Worm (Caenorhabditis elegans): ENCODE results near the gene gst-3.

gst-3 gene

DNA sequence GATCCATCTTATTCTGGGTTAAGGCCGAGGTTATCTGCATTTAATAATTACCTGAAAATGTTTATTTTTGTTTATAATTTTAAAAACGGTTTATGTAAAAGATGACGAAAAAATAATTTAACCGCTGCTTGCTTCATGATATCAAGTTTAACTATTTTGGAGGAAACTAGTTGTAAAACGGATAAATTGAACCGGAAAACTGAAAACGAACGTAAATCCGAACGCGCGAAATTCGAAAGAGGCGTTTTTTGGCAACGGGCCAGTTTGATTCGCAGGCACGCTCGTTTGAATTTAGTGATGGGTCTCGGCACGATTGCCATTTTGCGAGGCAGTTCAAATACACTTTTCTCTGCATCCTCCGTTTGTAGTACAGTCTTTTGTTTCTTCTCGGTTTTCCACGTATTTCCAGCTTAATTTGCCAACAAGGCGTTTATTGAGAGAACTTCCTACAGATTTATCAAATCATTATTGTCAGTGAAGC is 11.1 kb downstream of the gst-3 start, which contains the start of the genes gtbp-1 and K08F4.3 (continued):
- TF ChIP-seq zag-1 (tag; optimal IDR thresholded peaks at IDR 0.05) (no peak), grh-1 (GFP tag; IDR thresholded peaks at IDR 0.05) (peak; percentile 38; the same call in 1 of the 2 replicates)

DNA sequence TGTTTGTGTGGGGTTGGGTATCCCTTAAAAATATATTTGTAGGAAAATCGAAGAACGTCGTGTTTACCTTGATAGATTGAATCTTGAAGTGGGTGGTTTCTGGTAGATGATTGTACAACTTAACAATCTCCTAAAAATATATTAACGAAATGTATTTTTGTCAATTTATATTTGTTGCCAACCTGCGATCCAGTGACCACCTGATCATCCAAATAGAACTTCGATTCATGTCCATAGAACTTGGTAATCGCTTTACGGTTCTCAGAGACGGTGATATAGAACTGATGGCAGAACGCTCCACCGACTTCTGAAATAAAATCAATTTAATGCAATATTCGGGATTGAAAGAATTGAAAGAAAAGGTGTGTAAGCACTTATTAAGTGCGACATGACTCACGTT is 11.6 kb downstream of the gst-3 start:
- no peak for TF ChIP-seq xbp-1 (tag; optimal IDR thresholded peaks at IDR 0.05)
- no peak for TF ChIP-seq ceh-63 (GFP tag; optimal IDR thresholded peaks at IDR 0.05)
- no peak for TF ChIP-seq fkh-8 (tag; optimal IDR thresholded peaks at IDR 0.05)

DNA sequence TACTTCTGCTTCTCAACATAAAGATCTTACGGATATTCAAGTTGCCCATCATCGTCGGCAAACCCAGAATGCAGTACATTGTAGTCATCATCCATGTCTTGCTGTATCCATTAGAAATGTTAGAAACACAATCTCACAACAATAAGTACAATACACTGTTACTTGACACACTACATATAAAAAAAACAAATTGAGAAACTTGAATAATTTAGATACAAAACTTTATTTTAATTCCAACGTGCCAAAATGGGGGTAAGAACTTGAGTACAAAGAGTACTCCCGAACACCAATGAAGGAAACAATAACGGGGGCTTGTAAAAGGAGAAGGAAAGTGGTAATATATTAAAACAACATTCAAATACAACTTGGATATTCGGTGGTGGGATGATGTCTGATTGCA is 13.5 kb downstream of the gst-3 start, which contains the start of gene ctf-18:
ctf-18 (minus strand) TSS at position 101 of the 400 bp plus-strand sequence.
- TF ChIP-seq irx-1 (tag; optimal IDR thresholded peaks at IDR 0.05) (no peak), mef-2 (tag; optimal IDR thresholded peaks at IDR 0.05) (no peak), efl-1 (optimal IDR thresholded peaks at IDR 0.05) (no peak), efl-1 (GFP tag; optimal IDR thresholded peaks at IDR 0.05 in 1 of 2) (no peak), efl-3 (GFP tag; optimal IDR thresholded peaks at IDR 0.05) (no peak), hlh-17 (GFP tag; optimal IDR thresholded peaks at IDR 0.05; ENCODE audit: borderline replicate concordance) (no peak)

DNA sequence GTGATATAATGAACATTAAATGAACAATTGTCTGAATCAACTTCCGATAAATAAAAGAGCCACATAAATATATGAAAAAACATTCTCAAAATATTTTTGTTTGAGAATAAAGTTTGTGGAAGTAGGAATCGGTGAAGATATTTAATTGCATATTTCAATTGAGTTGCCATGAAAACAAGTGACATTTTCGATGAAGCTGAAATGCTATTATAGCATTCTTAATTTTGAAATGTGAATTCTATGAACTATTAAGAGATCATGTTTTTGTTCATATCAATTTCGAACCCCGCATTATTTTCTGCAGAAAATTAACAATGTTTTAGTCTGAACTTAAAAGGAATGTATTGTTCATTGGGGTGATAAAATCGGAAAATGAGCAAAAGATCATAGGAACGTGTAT is 17.8 kb downstream of the gst-3 start, which contains the start of gene irld-21:
irld-21 (minus strand) TSS at position 101 of the 400 bp plus-strand sequence.
- TF ChIP-seq nhr-20 (tag; optimal IDR thresholded peaks at IDR 0.05) (no peak), mab-9 (GFP tag; IDR thresholded peaks at IDR 0.05) (no peak), lin-35 (GFP tag; optimal IDR thresholded peaks at IDR 0.05) (no peak), mep-1 (tag; optimal IDR thresholded peaks at IDR 0.05) (no peak), ceh-63 (GFP tag; optimal IDR thresholded peaks at IDR 0.05) (no peak)

DNA sequence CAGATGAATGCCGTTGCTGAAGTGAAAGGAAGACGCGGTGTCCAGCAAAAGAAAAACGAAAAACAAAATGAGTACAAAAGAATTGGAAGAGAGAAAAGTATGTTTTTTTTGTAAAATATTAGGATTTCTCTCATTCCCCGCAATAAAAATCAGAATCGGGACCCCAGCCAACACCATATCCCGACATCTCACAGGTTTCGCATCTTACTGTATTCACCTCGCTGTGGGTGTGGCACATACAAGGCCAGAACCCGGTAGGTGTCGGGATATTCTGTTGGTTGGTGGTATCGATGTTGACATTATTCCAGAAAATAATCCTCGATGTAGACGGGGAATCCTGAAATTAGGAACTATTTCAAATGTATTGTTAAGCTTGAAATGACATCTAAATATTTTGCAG is 23.3 kb downstream of the gst-3 start:
- TF ChIP-seq ceh-82 (tag; optimal IDR thresholded peaks at IDR 0.05) (no peak), nhr-77 (tag; optimal IDR thresholded peaks at IDR 0.05) (no peak)

DNA sequence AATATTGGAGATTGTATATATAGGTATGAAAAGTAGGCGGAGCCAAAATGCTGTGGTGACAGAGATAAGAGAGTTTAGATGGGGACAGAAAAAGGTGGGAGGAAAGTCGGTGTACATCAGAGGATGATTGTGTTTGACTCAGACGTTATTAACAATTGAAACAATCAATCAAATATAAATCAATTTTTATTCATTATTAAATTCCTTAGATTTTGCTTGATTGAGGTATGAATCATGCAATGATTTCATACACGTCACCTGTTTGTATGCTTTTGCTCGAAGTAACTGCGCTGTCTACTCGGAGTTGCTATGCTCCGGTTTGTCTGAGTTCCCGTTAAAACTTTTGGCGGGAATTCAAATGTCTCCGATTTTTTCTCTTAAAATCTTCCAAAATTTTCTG is 24.9 kb downstream of the gst-3 start, which contains the start of gene C04G2.10:
C04G2.10 (plus strand) TSS at position 301 of the 400 bp plus-strand sequence.
- TF ChIP-seq C04F5.9 (tag; optimal IDR thresholded peaks at IDR 0.05), result no peak
- no peak for TF ChIP-seq nhr-85 (tag)
- no peak for TF ChIP-seq tbx-2 (tag; optimal IDR thresholded peaks at IDR 0.05)
- TF ChIP-seq ceh-82 (tag; optimal IDR thresholded peaks at IDR 0.05), result no peak
- TF ChIP-seq dpl-1 (GFP tag; optimal IDR thresholded peaks at IDR 0.05), result no peak
- TF ChIP-seq ztf-4 (tag; optimal IDR thresholded peaks at IDR 0.05), result no peak
- no peak for TF ChIP-seq sox-4 (tag; optimal IDR thresholded peaks at IDR 0.05)
- no peak for TF ChIP-seq lin-35 (GFP tag; optimal IDR thresholded peaks at IDR 0.05)
- no peak for TF ChIP-seq nhr-77 (tag; optimal IDR thresholded peaks at IDR 0.05)
- no peak for TF ChIP-seq mab-9 (GFP tag; IDR thresholded peaks at IDR 0.05)
- no peak for TF ChIP-seq nhr-84 (tag; optimal IDR thresholded peaks at IDR 0.05)
- TF ChIP-seq unc-30 (tag; optimal IDR thresholded peaks at IDR 0.05), result no peak
- no peak for TF ChIP-seq ama-1 (optimal IDR thresholded peaks at IDR 0.05)
- no peak for TF ChIP-seq efl-3 (GFP tag; optimal IDR thresholded peaks at IDR 0.05)
- no peak for TF ChIP-seq hlh-17 (GFP tag; optimal IDR thresholded peaks at IDR 0.05; ENCODE audit: borderline replicate concordance)
- TF ChIP-seq F16B12.6 (tag; optimal IDR thresholded peaks at IDR 0.05), result no peak
- TF ChIP-seq jun-1 (tag; optimal IDR thresholded peaks at IDR 0.05), result no peak

DNA sequence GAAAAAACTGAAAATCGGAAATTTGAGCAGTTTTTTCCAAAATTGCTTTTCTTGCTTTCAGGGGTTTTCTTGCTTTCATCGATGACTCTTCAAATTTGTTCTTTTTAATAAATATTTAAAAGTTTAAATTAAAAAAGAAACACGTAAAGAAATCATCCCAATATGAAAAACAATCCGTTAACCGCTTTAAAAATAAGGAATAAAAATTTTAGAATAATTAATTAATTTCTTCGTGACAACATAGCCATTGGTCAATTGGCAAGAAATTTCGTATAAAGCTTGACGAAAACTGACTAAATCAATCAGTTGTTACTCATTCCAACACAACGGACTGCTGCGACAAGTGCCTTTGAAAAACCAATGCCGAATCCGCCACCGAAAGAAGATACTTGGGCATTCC is 27.5 kb downstream of the gst-3 start, which contains the start of gene nsph-3.2:
nsph-3.2 (plus strand) TSS at position 301 of the 400 bp plus-strand sequence.
- TF ChIP-seq alr-1 (tag; optimal IDR thresholded peaks at IDR 0.05; ENCODE audit: borderline replicate concordance) (no peak), sptf-1 (tag; optimal IDR thresholded peaks at IDR 0.05) (no peak), tlp-1 (tag; optimal IDR thresholded peaks at IDR 0.05) (no peak), mdl-1 (tag; optimal IDR thresholded peaks at IDR 0.05) (no peak), lin-39 (tag; optimal IDR thresholded peaks at IDR 0.05) (no peak), fkh-8 (tag; optimal IDR thresholded peaks at IDR 0.05) (no peak), xbp-1 (tag; optimal IDR thresholded peaks at IDR 0.05) (no peak), ets-5 (GFP tag; IDR thresholded peaks at IDR 0.05) (no peak)
